Worm (Caenorhabditis elegans) whole organism, L1 larva: ENCODE measurements around the gene fbxb-58.

ENCODE experiments used
- ceh-82 ChIP-seq, 3 experiments: fragments of 150-350 bp in 1 of 3; sonication (generic microtip) in 2 of 3; optimal IDR thresholded peaks; 2 replicates each; lab custom pipeline; 2014 to 2017; ENCODE audit warnings: missing biosample characterization in 3 of 3, missing genetic modification characterization in 3 of 3
- egl-27 ChIP-seq, 2 experiments: fragments of 150-350 bp in 1 of 2; sonication (generic microtip); optimal IDR thresholded peaks; 3 replicates each; lab custom pipeline; 2017 to 2018; ENCODE audit warnings: missing biosample characterization in 2 of 2, missing genetic modification characterization in 2 of 2, missing genetic modification reagents in 2 of 2
- lir-3 ChIP-seq: sonication (generic microtip); optimal IDR thresholded peaks from 2 replicates; lab custom pipeline; 2016; ENCODE audit warnings: mild to moderate bottlenecking, missing genetic modification characterization, moderate library complexity, missing compliant biosample characterization; ENCODE audit not compliant: poor library complexity

DNA sequence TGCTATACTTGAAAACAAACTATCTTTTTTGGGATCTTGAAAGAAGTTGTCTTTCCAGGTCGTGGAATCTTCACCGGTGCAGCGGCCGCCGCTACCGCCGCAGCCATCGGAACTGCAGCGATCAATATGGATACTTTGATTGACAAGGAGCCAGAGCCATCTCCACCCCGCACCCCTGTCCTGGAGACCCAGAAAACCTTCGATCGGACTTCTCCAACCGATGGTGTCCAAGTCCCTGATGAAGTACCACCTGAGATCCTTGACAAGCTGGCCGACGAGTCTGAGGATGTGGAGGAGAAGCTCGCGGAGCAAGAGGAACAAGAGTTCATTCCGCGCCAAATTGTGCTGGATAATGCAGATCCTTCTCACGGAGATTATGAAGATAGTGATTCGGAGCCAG is 14.1 kb upstream of the fbxb-58 start:
- no peak for TF ChIP-seq lir-3 (tag; lab: Kevin White, UChicago)
- TF ChIP-seq egl-27 (tag; optimal IDR thresholded peaks at IDR 0.05; lab: Kevin White, UChicago): no peak
- no peak for TF ChIP-seq ceh-82 (tag; optimal IDR thresholded peaks at IDR 0.05; lab: Kevin White, UChicago)
